Worm (Caenorhabditis elegans) whole organism, young adult: ENCODE results near the gene nape-2.
"Not testable (repeated sequence)": the region's sequence is repeated elsewhere in the genome, so short reads cannot be mapped to it uniquely, and the experiment has no call there.

Experiments
- B0035.1 ChIP-seq: sonication (generic microtip); optimal IDR thresholded peaks from 2 replicates; lab custom pipeline; 2016; ENCODE audit warnings: missing genetic modification characterization, mild to moderate bottlenecking, missing compliant biosample characterization, missing genotype, missing genetic modification reagents
- F33H1.4 ChIP-seq: fragments of 200-800 bp; sonication (Bioruptor generic); IDR thresholded peaks from 2 replicates; pipeline ENCODE4 v1.3.6; 2022; ENCODE audit warnings: missing genetic modification reagents, missing genetic modification characterization, missing compliant biosample characterization
- F39B2.1 ChIP-seq: fragments of 200-800 bp; sonication (Bioruptor generic); IDR thresholded peaks from 2 replicates; pipeline ENCODE4 v1.3.6; 2022; ENCODE audit warnings: missing genetic modification reagents, missing genetic modification characterization, missing compliant biosample characterization
- F52B5.7 ChIP-seq: sonication (generic microtip); optimal IDR thresholded peaks from 2 replicates; lab custom pipeline; 2016; ENCODE audit warnings: mild to moderate bottlenecking, missing genetic modification characterization, missing compliant biosample characterization
- F57C9.4 ChIP-seq: sonication (generic microtip); optimal IDR thresholded peaks from 2 replicates; lab custom pipeline; 2017; ENCODE audit warnings: mild to moderate bottlenecking, missing genetic modification characterization, missing compliant biosample characterization
- Y56A3A.18 ChIP-seq: fragments of 200-800 bp; sonication (Bioruptor generic); IDR thresholded peaks from 2 replicates; pipeline ENCODE4 v1.3.6; 2022; ENCODE audit warnings: missing genetic modification reagents, missing genetic modification characterization, missing compliant biosample characterization
- Y79H2A.3 ChIP-seq: fragments of 200-800 bp; sonication (Bioruptor generic); conservative IDR thresholded peaks from 2 replicates; pipeline ENCODE4 v1.3.6; 2022; ENCODE audit warnings: missing genetic modification reagents, missing genetic modification characterization, missing compliant biosample characterization
- akir-1 ChIP-seq: fragments of 200-800 bp; sonication (Bioruptor generic); optimal IDR thresholded peaks from 2 replicates; lab custom pipeline; 2018; ENCODE audit warnings: mild to moderate bottlenecking, missing genetic modification characterization, moderate library complexity, missing compliant biosample characterization
- ama-1 ChIP-seq, 3 experiments: fragments of 150-350 bp in 1 of 3; sonication (generic microtip) in 2 of 3; optimal IDR thresholded peaks; 2 replicates each; lab custom pipeline; 2014 to 2018; ENCODE audit warnings: missing biosample characterization in 2 of 3, missing genetic modification characterization in 2 of 3, missing genetic modification reagents in 2 of 3
- bed-1 ChIP-seq: fragments of 200-800 bp; sonication (Bioruptor generic); IDR thresholded peaks from 2 replicates; pipeline ENCODE4 v1.3.6; 2022; ENCODE audit warnings: missing genetic modification reagents, missing genetic modification characterization, missing compliant biosample characterization
- ccch-3 ChIP-seq: fragments of 200-800 bp; sonication (Bioruptor generic); optimal IDR thresholded peaks from 2 replicates; lab custom pipeline; 2018; ENCODE audit warnings: mild to moderate bottlenecking, missing genetic modification characterization, missing compliant biosample characterization
- ceh-79 ChIP-seq: sonication (generic microtip); optimal IDR thresholded peaks from 2 replicates; lab custom pipeline; 2017; ENCODE audit warnings: mild to moderate bottlenecking, missing genetic modification characterization, missing compliant biosample characterization
- ceh-91 ChIP-seq: fragments of 200-800 bp; sonication (Bioruptor generic); IDR thresholded peaks from 2 replicates; pipeline ENCODE4 v1.3.6; 2022; ENCODE audit warnings: missing genetic modification reagents, missing genetic modification characterization, missing compliant biosample characterization
- dpl-1 ChIP-seq: fragments of 150-350 bp; optimal IDR thresholded peaks from 2 replicates; lab custom pipeline; 2014; ENCODE audit warnings: missing biosample characterization, missing genetic modification reagents, missing genetic modification characterization
- fkh-3 ChIP-seq: sonication (generic microtip); optimal IDR thresholded peaks from 2 replicates; lab custom pipeline; 2016; ENCODE audit warnings: mild to moderate bottlenecking, missing genetic modification characterization, missing compliant biosample characterization
- gei-17 ChIP-seq: fragments of 200-800 bp; sonication (Bioruptor generic); optimal IDR thresholded peaks from 2 replicates; lab custom pipeline; 2018; ENCODE audit warnings: mild to moderate bottlenecking, missing genetic modification characterization, missing compliant biosample characterization
- hlh-26 ChIP-seq: fragments of 200-800 bp; sonication (Bioruptor generic); conservative IDR thresholded peaks from 2 replicates; pipeline ENCODE4 v1.3.6; 2022; ENCODE audit warnings: missing genetic modification reagents, missing genetic modification characterization, missing compliant biosample characterization
- hmg-1.2 ChIP-seq: fragments of 200-800 bp; sonication (Bioruptor generic); IDR thresholded peaks from 2 replicates; pipeline ENCODE4 v1.3.6; 2022; ENCODE audit warnings: missing genetic modification reagents, missing genetic modification characterization, missing compliant biosample characterization
- lag-1 ChIP-seq: fragments of 200-800 bp; sonication (Bioruptor generic); IDR thresholded peaks from 2 replicates; pipeline ENCODE4 v1.3.6; 2022; ENCODE audit warnings: missing genetic modification reagents, missing genetic modification characterization, missing compliant biosample characterization
- let-607 ChIP-seq, 2 experiments: fragments of 200-800 bp in 1 of 2; sonication (Bioruptor generic) in 1 of 2; sonication (generic microtip) in 1 of 2; optimal IDR thresholded peaks; 2 replicates each; lab custom pipeline; 2016 to 2018; ENCODE audit warnings: mild to moderate bottlenecking in 2 of 2, missing compliant biosample characterization in 2 of 2, missing genetic modification characterization in 2 of 2, moderate library complexity in 2 of 2, missing genotype in 1 of 2
- lin-40 ChIP-seq: sonication (generic microtip); optimal IDR thresholded peaks from 2 replicates; lab custom pipeline; 2016; ENCODE audit warnings: missing genetic modification characterization, mild to moderate bottlenecking, missing compliant biosample characterization, missing genotype, missing genetic modification reagents
- lin-54 ChIP-seq: fragments of 200-800 bp; sonication (Bioruptor generic); optimal IDR thresholded peaks from 2 replicates; lab custom pipeline; 2018; ENCODE audit warnings: mild to moderate bottlenecking, missing genetic modification characterization, missing compliant biosample characterization
- madf-3 ChIP-seq: fragments of 200-800 bp; sonication (Bioruptor generic); IDR thresholded peaks from 2 replicates; pipeline ENCODE4 v1.3.6; 2022; ENCODE audit warnings: missing genetic modification reagents, missing genetic modification characterization, missing compliant biosample characterization
- madf-8 ChIP-seq: fragments of 200-800 bp; sonication (Bioruptor generic); conservative IDR thresholded peaks from 2 replicates; pipeline ENCODE4 v1.3.6; 2022; ENCODE audit warnings: missing genetic modification reagents, missing genetic modification characterization, missing compliant biosample characterization
- mes-4 ChIP-seq: sonication (generic microtip); optimal IDR thresholded peaks from 2 replicates; lab custom pipeline; 2016; ENCODE audit warnings: missing genotype, missing genetic modification characterization, missing compliant biosample characterization
- nfya-1 ChIP-seq: sonication (generic microtip); optimal IDR thresholded peaks from 2 replicates; lab custom pipeline; 2017; ENCODE audit warnings: antibody characterized with exemption, missing compliant biosample characterization, missing genetic modification characterization, borderline replicate concordance; ENCODE audit not compliant: insufficient read depth
- nhr-90 ChIP-seq: sonication (generic microtip); optimal IDR thresholded peaks from 2 replicates; lab custom pipeline; 2016; ENCODE audit warnings: missing genotype, mild to moderate bottlenecking, missing genetic modification characterization, missing compliant biosample characterization
- snpc-4 ChIP-seq, 5 experiments: fragments of 150-350 bp in 1 of 5; sonication (generic microtip) in 4 of 5; optimal IDR thresholded peaks; 2 replicates each; lab custom pipeline; 2014 to 2018; ENCODE audit warnings: missing genetic modification characterization in 5 of 5, missing biosample characterization in 3 of 5, antibody characterized with exemption in 2 of 5, mild to moderate bottlenecking in 2 of 5, missing compliant biosample characterization in 2 of 5, missing genotype in 2 of 5, moderate library complexity in 2 of 5, missing genetic modification reagents in 1 of 5
- tbx-9 ChIP-seq: sonication (generic microtip); optimal IDR thresholded peaks from 2 replicates; lab custom pipeline; 2016; ENCODE audit warnings: borderline replicate concordance, missing genetic modification characterization, inconsistent platforms, missing compliant biosample characterization
- unc-130 ChIP-seq: sonication (generic microtip); optimal IDR thresholded peaks from 2 replicates; lab custom pipeline; 2016; ENCODE audit warnings: missing genetic modification reagents, missing genetic modification characterization, missing compliant biosample characterization
- ztf-18 ChIP-seq: sonication (generic microtip); optimal IDR thresholded peaks from 2 replicates; lab custom pipeline; 2016; ENCODE audit warnings: missing genotype, mild to moderate bottlenecking, missing genetic modification characterization, missing compliant biosample characterization
- ztf-25 ChIP-seq: fragments of 200-800 bp; sonication (Bioruptor generic); IDR thresholded peaks from 2 replicates; pipeline ENCODE4 v1.3.6; 2022; ENCODE audit warnings: missing genetic modification reagents, missing genetic modification characterization, missing compliant biosample characterization

The nape-2 gene

DNA sequence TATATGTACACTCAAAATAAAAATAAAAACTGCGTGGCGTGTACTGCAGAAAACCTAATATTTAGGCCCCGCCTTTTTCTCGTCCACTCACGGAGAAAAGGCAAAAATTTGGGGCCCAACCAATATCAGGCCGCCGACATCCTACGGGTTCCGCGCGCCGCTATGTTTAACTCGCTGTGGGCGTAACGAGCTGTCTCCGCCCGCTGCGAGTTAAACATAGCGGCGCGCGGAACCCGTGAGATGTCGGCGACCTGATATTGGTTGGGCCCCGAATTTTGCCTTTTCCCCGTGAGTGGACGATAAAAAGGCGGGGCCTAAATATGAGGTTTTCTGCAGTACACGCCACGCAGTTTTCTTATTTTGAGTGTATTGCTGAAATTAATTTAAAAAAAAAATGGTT, 32.5 kb upstream of the nape-2 start:
- TF ChIP-seq madf-3 = 0 out of 2 replicates have a peak, but pooled peaks have one; percentile 16
- TF ChIP-seq snpc-4 (GFP tag; optimal IDR thresholded peaks at IDR 0.05; lab: Kevin White, UChicago) = not testable (repeated sequence)
- peak in 2 of 4 experiments; percentile 71 to 86 for TF ChIP-seq snpc-4 (tag; optimal IDR thresholded peaks at IDR 0.05; lab: Kevin White, UChicago)
- 0 out of 2 replicates have a peak, but pooled peaks have one; percentile 12 for TF ChIP-seq hmg-1.2
- TF ChIP-seq, all 124 proteins: peak for 3; not testable (repeated sequence) for 121

DNA sequence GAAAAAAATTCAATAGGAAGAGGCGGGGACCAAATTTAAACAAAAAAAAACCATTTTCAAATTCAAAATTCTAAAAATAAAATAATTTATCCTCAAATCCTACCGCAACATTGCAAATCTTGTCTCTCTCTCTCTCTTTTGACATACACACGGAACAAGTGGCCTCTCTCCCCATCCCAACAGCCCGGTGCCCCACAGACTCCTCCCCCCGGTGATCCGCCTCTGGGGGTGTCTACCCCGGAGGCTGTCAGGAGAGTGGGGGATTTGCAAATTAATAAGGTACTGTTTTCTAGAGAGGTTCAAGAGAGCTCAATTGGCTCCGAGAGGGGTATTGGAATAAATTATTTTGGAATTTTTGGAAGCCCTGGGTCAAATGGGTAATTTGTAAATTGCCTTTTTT, 29.0 kb upstream of the nape-2 start:
- TF ChIP-seq nfya-1 (tag; lab: Kevin White, UChicago) (no peak), Y79H2A.3 (GFP tag; lab: Robert Waterston, UW) (no peak), mes-4 (tag; lab: Kevin White, UChicago) (no peak), unc-130 (no peak), ccch-3 (no peak), ztf-25 (GFP tag; lab: Robert Waterston, UW) (no peak), bed-1 (GFP tag; lab: Robert Waterston, UW) (no peak), lag-1 (no peak), ama-1 (optimal IDR thresholded peaks at IDR 0.05; lab: Kevin White, UChicago) (no peak), ama-1 (GFP tag; optimal IDR thresholded peaks at IDR 0.05; lab: Kevin White, UChicago) (no peak), F33H1.4 (GFP tag; lab: Robert Waterston, UW) (no peak), ceh-79 (tag; lab: Kevin White, UChicago) (no peak), ztf-18 (tag; lab: Kevin White, UChicago) (no peak), ceh-91 (GFP tag; lab: Robert Waterston, UW) (no peak), gei-17 (GFP tag; lab: Kevin White, UChicago) (no peak), lin-40 (tag; lab: Kevin White, UChicago) (no peak), F57C9.4 (tag; lab: Kevin White, UChicago) (no peak), fkh-3 (tag; lab: Kevin White, UChicago) (no peak), dpl-1 (no peak), nhr-90 (tag; lab: Kevin White, UChicago) (no peak), akir-1 (no peak)

DNA sequence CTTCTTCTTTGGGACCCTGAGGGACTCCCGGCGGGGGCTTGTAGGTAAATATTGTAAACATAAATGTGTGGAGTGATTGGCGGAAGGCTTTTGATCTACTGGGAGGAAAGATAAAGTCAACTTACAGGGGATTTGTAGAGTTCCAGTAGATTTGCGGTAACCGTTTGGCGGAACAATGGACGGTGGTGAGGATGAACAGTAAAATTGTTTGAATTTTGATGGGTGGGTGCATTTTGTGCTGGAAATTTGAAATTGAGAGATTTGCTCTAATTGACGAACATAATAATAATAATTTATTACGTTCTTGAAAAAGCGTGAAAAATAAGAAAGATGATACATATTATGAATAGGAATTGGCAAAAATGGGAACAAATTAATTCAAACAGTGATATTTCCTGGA, 27.9 kb upstream of the nape-2 start, which contains the start of gene vab-2:
TSS of gene vab-2 (minus strand) at position 238 of the 400 bp plus-strand sequence.
- no peak for TF ChIP-seq F52B5.7
- TF ChIP-seq let-607 (tag; optimal IDR thresholded peaks at IDR 0.05; lab: Kevin White, UChicago) = no peak
- TF ChIP-seq hmg-1.2 = no peak
- no peak for TF ChIP-seq F33H1.4 (GFP tag; lab: Robert Waterston, UW)
- no peak for TF ChIP-seq madf-8 (GFP tag; lab: Robert Waterston, UW)

DNA sequence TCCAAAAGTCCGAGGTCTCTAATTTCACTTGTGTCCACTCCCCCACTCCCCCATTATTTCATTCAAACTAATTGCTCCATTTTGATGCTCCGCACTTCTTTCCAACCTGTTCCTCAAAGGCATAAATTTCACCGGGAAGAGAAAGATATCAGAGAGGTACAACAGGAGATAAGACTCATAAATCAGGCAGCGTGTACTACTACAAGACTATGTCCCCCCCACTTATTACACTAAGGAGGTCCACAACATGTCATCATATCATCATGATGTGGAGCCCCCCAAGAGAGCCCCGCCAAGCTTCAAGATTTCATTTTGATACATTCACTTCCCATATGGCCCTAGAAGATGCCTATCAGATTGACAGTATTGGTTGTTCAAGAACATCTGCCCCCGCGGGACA, 26.7 kb upstream of the nape-2 start:
- TF ChIP-seq F39B2.1 (GFP tag; lab: Robert Waterston, UW) (no peak), tbx-9 (tag; lab: Kevin White, UChicago) (no peak), lin-54 (no peak), F52B5.7 (no peak)

DNA sequence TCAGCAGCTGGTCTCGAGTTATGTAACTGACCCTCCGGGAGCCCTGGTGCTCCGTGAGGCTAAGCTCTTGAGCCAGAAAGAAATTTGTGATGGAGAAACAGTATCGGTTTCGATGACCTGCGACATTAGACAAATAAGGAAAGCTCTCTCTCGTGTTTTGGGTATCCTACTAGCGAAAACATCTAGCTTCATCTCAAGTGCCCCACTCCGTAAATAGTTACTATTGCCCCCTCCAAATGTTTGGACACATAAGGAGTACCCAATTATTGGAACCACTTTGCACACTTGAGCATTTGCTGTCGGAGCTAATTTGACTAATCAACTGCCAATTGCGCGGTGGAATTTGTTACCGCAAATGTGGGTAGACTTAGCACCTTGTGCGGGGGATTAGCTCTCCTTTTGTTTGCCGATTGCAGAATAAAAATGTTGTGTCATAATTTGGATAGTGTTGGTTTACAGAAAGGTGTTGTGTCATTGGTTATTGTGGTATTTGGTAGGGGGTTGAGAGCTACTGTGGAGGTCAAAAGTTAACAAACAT, 25.4 kb upstream of the nape-2 start:
- no peak for TF ChIP-seq Y56A3A.18 (GFP tag; lab: Robert Waterston, UW)
- TF ChIP-seq hlh-26 = no peak
- no peak for TF ChIP-seq B0035.1
